Fruit fly (Drosophila melanogaster) Kc167 (cell line): ENCODE measurements around the gene Takl1.

ENCODE experiments used
- Myc ChIP-seq: fragments of >200 bp; optimal IDR thresholded peaks from 2 replicates; lab custom pipeline; 2017; ENCODE audit warnings: missing external identifiers
- insv ChIP-seq: fragments of >200 bp; optimal IDR thresholded peaks from 3 replicates; lab custom pipeline; 2018; ENCODE audit warnings: missing external identifiers
- psq ChIP-seq: fragments of >200 bp; optimal IDR thresholded peaks from 2 replicates; lab custom pipeline; 2017; ENCODE audit warnings: missing external identifiers

dm6 chr3R:20723491-20723890 is 48.9 kb downstream of the Takl1 start:
- TF ChIP-seq insv (lab: Kevin White, UChicago) (no peak), psq (lab: Kevin White, UChicago) (no peak), Myc (lab: Kevin White, UChicago) (no peak)
